Fruit fly (Drosophila melanogaster) whole organism, embryonic: ENCODE data around the gene mRpS30.

ENCODE experiments used
- ATbp ChIP-seq: fragments of 200-800 bp; sonication (Bioruptor generic); optimal IDR thresholded peaks from 2 replicates; lab custom pipeline; 2017; ENCODE audit warnings: missing biosample characterization, mild to moderate bottlenecking, missing genetic modification characterization, missing genetic modification reagents
- Ada2b ChIP-seq: fragments of 200-800 bp; sonication (Bioruptor generic); IDR thresholded peaks from 2 replicates; pipeline ENCODE4 v1.3.6; 2022; ENCODE audit warnings: missing biosample characterization, missing genetic modification characterization
- BtbVII ChIP-seq: fragments of 200-800 bp; sonication (Bioruptor generic); optimal IDR thresholded peaks from 3 replicates; lab custom pipeline; 2017; ENCODE audit warnings: missing biosample characterization, mild to moderate bottlenecking, missing genetic modification characterization
- CG12071 ChIP-seq: fragments of 200-800 bp; sonication (Bioruptor generic); optimal IDR thresholded peaks from 3 replicates; lab custom pipeline; 2018; ENCODE audit warnings: missing biosample characterization, mild to moderate bottlenecking, missing genetic modification characterization
- CG12299 ChIP-seq: fragments of 200-800 bp; sonication (Bioruptor generic); optimal IDR thresholded peaks from 2 replicates; lab custom pipeline; 2018; ENCODE audit warnings: missing biosample characterization, mild to moderate bottlenecking, missing genetic modification characterization
- CG12744 ChIP-seq: fragments of 200-800 bp; sonication (Bioruptor generic); optimal IDR thresholded peaks from 2 replicates; lab custom pipeline; 2016; ENCODE audit warnings: missing biosample characterization, missing genetic modification characterization
- CG13775 ChIP-seq: fragments of 200-800 bp; sonication (Bioruptor generic); optimal IDR thresholded peaks from 3 replicates; lab custom pipeline; 2017; ENCODE audit warnings: missing biosample characterization, mild to moderate bottlenecking, missing genetic modification characterization
- CG17359 ChIP-seq: fragments of 200-800 bp; sonication (Bioruptor generic); optimal IDR thresholded peaks from 3 replicates; lab custom pipeline; 2018; ENCODE audit warnings: missing biosample characterization, mild to moderate bottlenecking, missing genetic modification characterization, moderate library complexity
- CG1832 ChIP-seq: fragments of 200-800 bp; sonication (Bioruptor generic); optimal IDR thresholded peaks from 2 replicates; lab custom pipeline; 2017; ENCODE audit warnings: missing biosample characterization, mild to moderate bottlenecking, missing genetic modification characterization, inconsistent platforms
- CG18764 ChIP-seq: fragments of 200-800 bp; sonication (Bioruptor generic); optimal IDR thresholded peaks from 3 replicates; lab custom pipeline; 2016; ENCODE audit warnings: missing biosample characterization, missing genetic modification characterization
- CG34224 ChIP-seq: fragments of 200-800 bp; sonication (Bioruptor generic); IDR thresholded peaks from 3 replicates; pipeline ENCODE4 v1.3.6; 2022; ENCODE audit warnings: missing biosample characterization, missing genetic modification characterization; ENCODE audit not compliant: partially characterized antibody
- CG4328 ChIP-seq: fragments of 200-800 bp; sonication (Bioruptor generic); optimal IDR thresholded peaks from 3 replicates; lab custom pipeline; 2017; ENCODE audit warnings: missing biosample characterization, missing genetic modification reagents, missing genetic modification characterization
- CG4854 ChIP-seq: fragments of 200-800 bp; sonication (Bioruptor generic); optimal IDR thresholded peaks from 2 replicates; lab custom pipeline; 2016; ENCODE audit warnings: missing biosample characterization, missing genetic modification characterization, inconsistent platforms
- CG7839 ChIP-seq: fragments of 200-800 bp; sonication (Bioruptor generic); optimal IDR thresholded peaks from 3 replicates; lab custom pipeline; 2018; ENCODE audit warnings: missing biosample characterization, mild to moderate bottlenecking, missing genetic modification characterization, moderate library complexity
- CG9876 ChIP-seq: fragments of 200-800 bp; sonication (Bioruptor generic); optimal IDR thresholded peaks from 2 replicates; lab custom pipeline; 2016; ENCODE audit warnings: missing biosample characterization, missing genetic modification characterization
- Dek ChIP-seq: fragments of 200-800 bp; sonication (Bioruptor generic); optimal IDR thresholded peaks from 3 replicates; lab custom pipeline; 2019; ENCODE audit warnings: missing biosample characterization, mild to moderate bottlenecking, missing genetic modification characterization, moderate library complexity
- ERR ChIP-seq: fragments of 200-800 bp; sonication (Bioruptor generic); optimal IDR thresholded peaks from 2 replicates; lab custom pipeline; 2016; ENCODE audit warnings: missing biosample characterization, missing genetic modification characterization
- Gsc ChIP-seq: fragments of 200-800 bp; sonication (Bioruptor generic); IDR thresholded peaks from 2 replicates; pipeline ENCODE4 v1.3.6; 2022; ENCODE audit warnings: missing biosample characterization, missing genetic modification characterization
- HmgZ ChIP-seq: fragments of 200-800 bp; sonication (Bioruptor generic); optimal IDR thresholded peaks from 2 replicates; lab custom pipeline; 2018; ENCODE audit warnings: missing biosample characterization, mild to moderate bottlenecking, missing genetic modification characterization
- Jarid2 ChIP-seq: fragments of 200-800 bp; sonication (Bioruptor generic); optimal IDR thresholded peaks from 3 replicates; lab custom pipeline; 2017; ENCODE audit warnings: mild to moderate bottlenecking, missing biosample characterization, missing genetic modification reagents, missing genetic modification characterization
- Meics ChIP-seq: fragments of 200-800 bp; sonication (Bioruptor generic); optimal IDR thresholded peaks from 2 replicates; lab custom pipeline; 2017; ENCODE audit warnings: missing biosample characterization, mild to moderate bottlenecking, missing genetic modification characterization
- Mes4 ChIP-seq: fragments of 200-800 bp; sonication (Bioruptor generic); optimal IDR thresholded peaks from 2 replicates; lab custom pipeline; 2016; ENCODE audit warnings: missing biosample characterization, missing genetic modification characterization
- NfI ChIP-seq: fragments of 200-800 bp; sonication (Bioruptor generic); optimal IDR thresholded peaks from 3 replicates; lab custom pipeline; 2018; ENCODE audit warnings: missing biosample characterization, mild to moderate bottlenecking, missing genetic modification characterization, moderate library complexity
- Opbp ChIP-seq: fragments of 200-800 bp; sonication (Bioruptor generic); IDR thresholded peaks from 3 replicates; pipeline ENCODE4 v1.3.6; 2022; ENCODE audit warnings: missing biosample characterization, missing genetic modification characterization; ENCODE audit not compliant: partially characterized antibody
- Taf1 ChIP-seq: fragments of 200-800 bp; sonication (Bioruptor generic); IDR thresholded peaks from 2 replicates; pipeline ENCODE4 v1.3.6; 2022; ENCODE audit warnings: missing biosample characterization, missing genetic modification characterization
- ato ChIP-seq: fragments of 200-800 bp; sonication (Bioruptor generic); IDR thresholded peaks from 2 replicates; pipeline ENCODE4 v1.3.6; 2022; ENCODE audit warnings: missing biosample characterization, missing genetic modification characterization; ENCODE audit not compliant: partially characterized antibody
- bbx ChIP-seq: fragments of 200-800 bp; sonication (Bioruptor generic); IDR thresholded peaks from 2 replicates; pipeline ENCODE4 v1.3.6; 2022; ENCODE audit warnings: missing biosample characterization, missing genetic modification characterization; ENCODE audit not compliant: partially characterized antibody
- bigmax ChIP-seq: fragments of 200-800 bp; sonication (Bioruptor generic); optimal IDR thresholded peaks from 2 replicates; lab custom pipeline; 2018; ENCODE audit warnings: missing biosample characterization, mild to moderate bottlenecking, missing genetic modification characterization
- br ChIP-seq: fragments of >200 bp; optimal IDR thresholded peaks from 2 replicates; lab custom pipeline; 2017
- corto ChIP-seq: fragments of 200-800 bp; sonication (Bioruptor generic); optimal IDR thresholded peaks from 2 replicates; lab custom pipeline; 2016; ENCODE audit warnings: missing biosample characterization, mild to moderate bottlenecking, missing genetic modification characterization, moderate library complexity
- crol ChIP-seq: fragments of 200-800 bp; sonication (Bioruptor generic); IDR thresholded peaks from 2 replicates; pipeline ENCODE4 v1.3.6; 2022; ENCODE audit warnings: missing biosample characterization, missing genetic modification characterization
- da ChIP-seq: fragments of 200-800 bp; sonication (Bioruptor generic); optimal IDR thresholded peaks from 2 replicates; lab custom pipeline; 2016; ENCODE audit warnings: missing biosample characterization, missing genetic modification characterization
- dmrt11E ChIP-seq: fragments of 200-800 bp; sonication (Bioruptor generic); optimal IDR thresholded peaks from 3 replicates; lab custom pipeline; 2018; ENCODE audit warnings: missing biosample characterization, mild to moderate bottlenecking, missing genetic modification characterization, moderate library complexity
- fd3F ChIP-seq: fragments of 200-800 bp; sonication (Bioruptor generic); optimal IDR thresholded peaks from 2 replicates; lab custom pipeline; 2018; ENCODE audit warnings: missing biosample characterization, mild to moderate bottlenecking, missing genetic modification characterization, moderate library complexity
- gfzf ChIP-seq: fragments of 200-800 bp; sonication (Bioruptor generic); optimal IDR thresholded peaks from 2 replicates; lab custom pipeline; 2016; ENCODE audit warnings: missing biosample characterization, mild to moderate bottlenecking, missing genetic modification characterization, moderate library complexity
- gsb ChIP-seq: fragments of 200-800 bp; sonication (Bioruptor generic); IDR thresholded peaks from 2 replicates; pipeline ENCODE4 v1.3.6; 2022; ENCODE audit warnings: missing biosample characterization, missing genetic modification characterization
- jing ChIP-seq: fragments of 200-800 bp; sonication (Bioruptor generic); optimal IDR thresholded peaks from 2 replicates; lab custom pipeline; 2018; ENCODE audit warnings: missing biosample characterization, mild to moderate bottlenecking, missing genetic modification characterization
- lbe ChIP-seq: fragments of 200-800 bp; sonication (Bioruptor generic); optimal IDR thresholded peaks from 2 replicates; lab custom pipeline; 2016; ENCODE audit warnings: missing biosample characterization, mild to moderate bottlenecking, missing genetic modification characterization
- mirr ChIP-seq: fragments of 200-800 bp; sonication (Bioruptor generic); optimal IDR thresholded peaks from 3 replicates; lab custom pipeline; 2018; ENCODE audit warnings: missing biosample characterization, mild to moderate bottlenecking, missing genetic modification characterization
- nom ChIP-seq: fragments of 200-800 bp; sonication (Bioruptor generic); optimal IDR thresholded peaks from 2 replicates; lab custom pipeline; 2017; ENCODE audit warnings: missing biosample characterization, missing genetic modification characterization, mild to moderate bottlenecking, moderate library complexity, missing genetic modification reagents
- pan ChIP-seq, 4 experiments: fragments of >200 bp in 3 of 4; fragments of 200-800 bp in 1 of 4; sonication (Bioruptor generic) in 1 of 4; optimal IDR thresholded peaks in 3 of 4; IDR thresholded peaks in 1 of 4; 2 replicates each; pipeline versions ENCODE4 v1.3.6 to Lab custom; 2017 to 2022; ENCODE audit warnings: missing biosample characterization in 2 of 4, missing genetic modification characterization in 2 of 4, mixed read lengths in 1 of 4
- pho ChIP-seq: fragments of 200-800 bp; sonication (Bioruptor generic); optimal IDR thresholded peaks from 2 replicates; lab custom pipeline; 2016; ENCODE audit warnings: missing biosample characterization, missing genetic modification characterization
- pzg ChIP-seq: fragments of 200-800 bp; sonication (Bioruptor generic); optimal IDR thresholded peaks from 3 replicates; lab custom pipeline; 2018; ENCODE audit warnings: missing biosample characterization, mild to moderate bottlenecking, missing genetic modification characterization, moderate library complexity
- so ChIP-seq: fragments of 200-800 bp; sonication (Bioruptor generic); IDR thresholded peaks from 3 replicates; pipeline ENCODE4 v1.3.6; 2022; ENCODE audit warnings: missing biosample characterization, missing genetic modification characterization
- toy ChIP-seq: fragments of 200-800 bp; sonication (Bioruptor generic); IDR thresholded peaks from 2 replicates; pipeline ENCODE4 v1.3.6; 2022; ENCODE audit warnings: missing biosample characterization, missing genetic modification characterization
- trem ChIP-seq: fragments of 200-800 bp; optimal IDR thresholded peaks from 3 replicates; lab custom pipeline; 2019; ENCODE audit warnings: missing biosample characterization, mild to moderate bottlenecking, missing genetic modification characterization, moderate library complexity
- z ChIP-seq: fragments of 200-800 bp; sonication (Bioruptor generic); IDR thresholded peaks from 3 replicates; pipeline ENCODE4 v1.3.6; 2022; ENCODE audit warnings: missing biosample characterization, missing genetic modification characterization

The mRpS30 gene

DNA sequence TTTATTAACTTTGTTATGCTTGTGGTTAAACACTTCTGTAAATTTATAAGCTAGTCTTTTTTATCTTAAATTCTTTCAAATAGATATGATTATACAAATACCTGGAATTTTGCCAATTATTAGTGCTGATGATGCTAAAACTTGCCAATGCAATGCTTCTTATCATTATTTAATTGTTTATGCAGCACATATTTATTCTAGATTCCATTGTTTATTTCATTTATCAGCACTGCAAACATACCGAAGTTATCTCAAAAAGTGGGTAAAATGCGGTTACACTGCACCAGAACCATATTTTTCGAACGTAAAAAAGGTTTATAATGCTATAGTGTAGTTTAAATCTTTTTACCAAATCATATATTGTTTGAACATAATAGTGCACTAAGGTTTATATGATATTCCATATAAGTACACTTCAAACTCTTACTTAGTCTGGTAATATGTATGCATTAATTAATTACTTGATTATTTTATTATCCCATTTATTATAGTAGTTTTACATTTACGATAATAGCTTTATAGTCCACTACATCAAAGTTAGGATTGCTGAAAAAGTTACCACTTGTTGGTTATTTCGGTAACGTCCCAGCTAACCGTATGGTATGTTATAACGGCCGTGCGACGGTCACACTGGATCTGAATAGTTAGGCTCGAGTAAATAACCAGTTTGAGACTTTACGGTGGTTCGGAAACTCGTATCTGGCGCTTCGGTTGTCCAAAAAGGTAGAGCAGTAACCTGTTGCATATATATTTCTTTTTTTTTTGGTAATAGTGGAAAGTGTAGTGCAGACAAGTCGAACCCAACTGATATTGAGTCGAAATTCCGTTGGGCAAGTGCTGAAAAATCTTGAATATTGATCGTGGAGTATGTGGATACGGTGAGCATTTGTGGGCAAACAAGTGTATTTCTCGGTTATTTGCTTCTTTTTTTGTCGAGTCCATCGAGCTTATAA is 2.7 kb downstream of the mRpS30 start, which contains the start of gene Rhp (continued):
- no peak for TF ChIP-seq Taf1 (GFP tag; lab: Robert Waterston, UW)
- TF ChIP-seq nom (GFP tag; lab: Kevin White, UChicago): peak; percentile 90
- TF ChIP-seq BtbVII: peak; percentile 68
- TF ChIP-seq da (GFP tag; lab: Kevin White, UChicago): no peak
- TF ChIP-seq pan (optimal IDR thresholded peaks at IDR 0.05; lab: Kevin White, UChicago): no peak
- TF ChIP-seq pan (GFP tag; optimal IDR thresholded peaks at IDR 0.05 in 1 of 2, IDR thresholded peaks at IDR 0.05 in 1 of 2): no peak
- TF ChIP-seq HmgZ (tag; lab: Kevin White, UChicago): no peak
- peak; percentile 71 for TF ChIP-seq gfzf (GFP tag; lab: Kevin White, UChicago)
- TF ChIP-seq z (GFP tag; lab: Robert Waterston, UW): no peak
- TF ChIP-seq CG18764: peak; percentile 17
- TF ChIP-seq Jarid2 (GFP tag; lab: Kevin White, UChicago): no peak
- peak; percentile 69 for TF ChIP-seq CG12071
- TF ChIP-seq Mes4: no peak
- TF ChIP-seq mirr (GFP tag; lab: Kevin White, UChicago): peak; percentile 30
- TF ChIP-seq br (lab: Kevin White, UChicago): no peak
- TF ChIP-seq CG12744 (GFP tag; lab: Kevin White, UChicago): no peak
- TF ChIP-seq CG13775 (GFP tag; lab: Kevin White, UChicago): no peak
- TF ChIP-seq CG9876 (GFP tag; lab: Kevin White, UChicago): no peak
- peak; percentile 37 for TF ChIP-seq pzg (GFP tag; lab: Kevin White, UChicago)
- TF ChIP-seq jing (GFP tag; lab: Kevin White, UChicago): no peak
- peak; percentile 27; the same call in 1 of the 3 replicates for TF ChIP-seq CG34224 (GFP tag; lab: Robert Waterston, UW)
- no peak for TF ChIP-seq gsb (GFP tag; lab: Robert Waterston, UW)
- TF ChIP-seq dmrt11E (tag; lab: Kevin White, UChicago): peak; percentile 57
- no peak for TF ChIP-seq trem
- TF ChIP-seq toy (GFP tag; lab: Robert Waterston, UW): no peak
- no peak for TF ChIP-seq Dek (tag; lab: Kevin White, UChicago)
- peak; percentile 77 for TF ChIP-seq ATbp (GFP tag; lab: Kevin White, UChicago)
- TF ChIP-seq Meics: peak; percentile 51
- TF ChIP-seq ato (GFP tag; lab: Robert Waterston, UW): no peak
- peak; percentile 50 for TF ChIP-seq CG4328 (GFP tag; lab: Kevin White, UChicago)
- TF ChIP-seq lbe: peak; percentile 56
- peak; percentile 78 for TF ChIP-seq CG17359 (tag; lab: Kevin White, UChicago)
- TF ChIP-seq Ada2b: no peak
- TF ChIP-seq pho: no peak
- TF ChIP-seq CG1832 (GFP tag; lab: Kevin White, UChicago): no peak
- no peak for TF ChIP-seq bigmax (GFP tag; lab: Kevin White, UChicago)
- TF ChIP-seq crol (GFP tag; lab: Robert Waterston, UW): no peak
- peak; percentile 0 for TF ChIP-seq NfI
- TF ChIP-seq corto (GFP tag; lab: Kevin White, UChicago): no peak
- TF ChIP-seq Opbp (GFP tag; lab: Robert Waterston, UW): 0 out of 3 replicates have a peak, but pooled peaks have one; percentile 14
- peak; percentile 38; the same call in 2 of the 3 replicates for TF ChIP-seq so
- TF ChIP-seq CG12299 (tag; lab: Kevin White, UChicago): peak; percentile 65
- no peak for TF ChIP-seq CG7839 (tag; lab: Kevin White, UChicago)
- no peak for TF ChIP-seq CG4854
- no peak for TF ChIP-seq Gsc (GFP tag; lab: Robert Waterston, UW)
- peak; percentile 50; the same call in 1 of the 2 replicates for TF ChIP-seq bbx (GFP tag; lab: Robert Waterston, UW)
- TF ChIP-seq ERR (GFP tag; lab: Kevin White, UChicago): no peak
- peak; percentile 58 for TF ChIP-seq fd3F
